Fruit fly (Drosophila melanogaster): ENCODE results near the gene pxb.

Gene pxb

DNA sequence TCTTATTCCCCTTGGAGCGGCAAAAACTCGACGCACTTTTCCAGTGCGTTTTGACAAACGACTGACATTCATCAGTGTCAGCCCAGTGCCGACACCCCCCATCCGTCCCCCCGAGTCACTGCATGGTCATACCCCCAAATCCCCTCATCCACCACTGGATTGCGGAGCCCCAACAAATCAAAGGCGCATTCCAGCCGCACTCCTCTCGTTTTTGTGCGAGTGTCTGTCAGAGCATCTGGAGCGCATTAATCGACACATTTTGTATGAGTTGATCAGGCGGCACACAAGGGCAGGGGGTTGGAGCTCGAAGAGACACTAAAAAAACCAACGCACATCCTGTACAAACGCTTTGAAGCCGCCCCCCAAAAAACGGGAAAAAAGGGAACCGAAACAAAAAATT is 15.3 kb upstream of the pxb start:
- TF ChIP-seq CG12605 (GFP tag; IDR thresholded peaks at IDR 0.05) = no peak
- TF ChIP-seq CG4496 (GFP tag; IDR thresholded peaks at IDR 0.05) = 0 out of 3 replicates have a peak, but pooled peaks have one; percentile 3

DNA sequence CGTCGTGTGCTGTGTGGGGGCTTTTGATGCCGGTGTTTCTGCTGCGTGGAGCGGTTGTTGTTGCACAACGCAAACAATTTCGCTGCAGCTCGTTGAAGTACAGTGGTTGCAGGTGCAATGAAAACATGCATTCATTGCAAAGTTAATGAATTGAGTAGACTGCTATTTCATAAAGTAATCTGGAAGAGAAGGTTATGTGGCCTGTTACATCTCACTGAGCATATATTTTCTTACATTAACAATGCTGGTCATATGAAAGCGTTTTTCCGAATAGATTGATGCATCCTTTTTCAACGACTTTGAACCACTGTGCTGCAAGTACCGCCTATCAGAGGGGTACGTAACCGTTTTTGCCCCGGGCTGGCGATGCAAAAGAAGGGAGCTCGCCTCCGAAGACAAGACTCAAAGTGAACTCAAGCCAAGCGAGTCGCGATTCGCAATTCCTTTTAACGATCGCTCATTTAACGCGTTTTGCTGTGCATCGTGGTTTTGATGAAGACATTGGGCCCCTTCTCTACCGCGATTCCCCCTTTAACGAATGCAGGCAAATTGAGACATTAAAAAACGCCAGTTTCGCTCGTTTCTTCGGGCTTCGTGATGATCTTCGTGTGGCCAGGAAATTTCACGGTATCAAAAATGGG is 14.1 kb upstream of the pxb start:
- TF ChIP-seq EcR (GFP tag; optimal IDR thresholded peaks at IDR 0.05) (peak; percentile 57), CG9948 (tag; optimal IDR thresholded peaks at IDR 0.05) (peak; percentile 98), CG8301 (tag; optimal IDR thresholded peaks at IDR 0.05) (peak; percentile 98), CG32121 (GFP tag; IDR thresholded peaks at IDR 0.05) (peak; percentile 95), Pif1B (GFP tag; optimal IDR thresholded peaks at IDR 0.05) (peak; percentile 98), D1 (tag; optimal IDR thresholded peaks at IDR 0.05) (peak; percentile 95), Snoo (tag; optimal IDR thresholded peaks at IDR 0.05) (peak; percentile 97), fd96Ca (GFP tag; IDR thresholded peaks at IDR 0.05) (peak; percentile 98), CG8159 (tag; optimal IDR thresholded peaks at IDR 0.05) (peak; percentile 98), CG13204 (GFP tag; optimal IDR thresholded peaks at IDR 0.05) (peak; percentile 90), CG10348 (GFP tag; IDR thresholded peaks at IDR 0.05) (peak; percentile 72), Ets98B (GFP tag; IDR thresholded peaks at IDR 0.05) (peak; percentile 95), Pif1A (GFP tag; optimal IDR thresholded peaks at IDR 0.05) (peak; percentile 99), CG12605 (GFP tag; IDR thresholded peaks at IDR 0.05) (peak; percentile 94), rn (GFP tag; IDR thresholded peaks at IDR 0.05) (peak; percentile 90), CG14655 (GFP tag; optimal IDR thresholded peaks at IDR 0.05) (peak; percentile 99), CG34367 (tag; optimal IDR thresholded peaks at IDR 0.05) (peak; percentile 95), gl (tag; optimal IDR thresholded peaks at IDR 0.05) (peak; percentile 97), CG4496 (GFP tag; IDR thresholded peaks at IDR 0.05) (peak; percentile 98), CG17806 (tag; optimal IDR thresholded peaks at IDR 0.05) (peak; percentile 98), CG15710 (tag; optimal IDR thresholded peaks at IDR 0.05) (peak; percentile 93)

DNA sequence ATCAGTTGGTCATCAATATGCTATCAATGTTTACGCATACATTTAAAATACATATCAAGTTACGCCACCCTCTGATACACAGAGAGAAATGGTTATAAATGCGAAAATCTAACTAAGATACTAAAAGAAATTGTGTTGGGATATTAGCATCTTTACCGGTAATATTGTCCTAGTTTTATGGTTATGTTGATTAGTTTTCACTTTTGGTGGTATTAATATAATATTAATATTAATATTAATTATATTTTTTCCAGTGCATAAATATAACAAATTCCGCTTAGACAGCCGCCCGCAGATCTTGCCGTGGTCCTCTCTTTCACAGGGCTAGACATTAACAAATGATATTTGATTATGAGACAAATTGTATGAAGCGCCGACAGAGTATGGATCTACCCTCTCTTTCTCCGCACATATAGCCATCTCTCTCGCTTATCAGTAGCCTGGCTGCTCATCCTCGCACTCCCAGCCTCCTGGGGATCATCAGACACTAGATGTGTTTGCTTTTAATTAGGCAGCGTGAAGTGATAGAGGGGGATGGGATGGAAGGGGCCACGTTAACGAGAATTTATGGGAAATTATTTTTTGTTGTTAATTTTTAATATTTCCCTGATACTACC is 13.2 kb upstream of the pxb start:
- peak; percentile 57 for TF ChIP-seq CG14655 (GFP tag; optimal IDR thresholded peaks at IDR 0.05)
- peak; percentile 61 for TF ChIP-seq CG9948 (tag; optimal IDR thresholded peaks at IDR 0.05)
- peak; percentile 70 for TF ChIP-seq CG8159 (tag; optimal IDR thresholded peaks at IDR 0.05)
- peak; percentile 44 for TF ChIP-seq CG15710 (tag; optimal IDR thresholded peaks at IDR 0.05)
- peak; percentile 64 for TF ChIP-seq CG17806 (tag; optimal IDR thresholded peaks at IDR 0.05)
- TF ChIP-seq CG4496 (GFP tag; IDR thresholded peaks at IDR 0.05) = peak; percentile 26; the same call in 1 of the 3 replicates
- TF ChIP-seq Snoo (tag; optimal IDR thresholded peaks at IDR 0.05) = peak; percentile 45
- TF ChIP-seq rn (GFP tag; IDR thresholded peaks at IDR 0.05) = no peak
- TF ChIP-seq Pif1A (GFP tag; optimal IDR thresholded peaks at IDR 0.05) = no peak
- peak; percentile 14 for TF ChIP-seq CG34367 (tag; optimal IDR thresholded peaks at IDR 0.05)
- no peak for TF ChIP-seq CG12605 (GFP tag; IDR thresholded peaks at IDR 0.05)
- TF ChIP-seq CG8301 (tag; optimal IDR thresholded peaks at IDR 0.05) = peak; percentile 41
- TF ChIP-seq Pif1B (GFP tag; optimal IDR thresholded peaks at IDR 0.05) = peak; percentile 32

DNA sequence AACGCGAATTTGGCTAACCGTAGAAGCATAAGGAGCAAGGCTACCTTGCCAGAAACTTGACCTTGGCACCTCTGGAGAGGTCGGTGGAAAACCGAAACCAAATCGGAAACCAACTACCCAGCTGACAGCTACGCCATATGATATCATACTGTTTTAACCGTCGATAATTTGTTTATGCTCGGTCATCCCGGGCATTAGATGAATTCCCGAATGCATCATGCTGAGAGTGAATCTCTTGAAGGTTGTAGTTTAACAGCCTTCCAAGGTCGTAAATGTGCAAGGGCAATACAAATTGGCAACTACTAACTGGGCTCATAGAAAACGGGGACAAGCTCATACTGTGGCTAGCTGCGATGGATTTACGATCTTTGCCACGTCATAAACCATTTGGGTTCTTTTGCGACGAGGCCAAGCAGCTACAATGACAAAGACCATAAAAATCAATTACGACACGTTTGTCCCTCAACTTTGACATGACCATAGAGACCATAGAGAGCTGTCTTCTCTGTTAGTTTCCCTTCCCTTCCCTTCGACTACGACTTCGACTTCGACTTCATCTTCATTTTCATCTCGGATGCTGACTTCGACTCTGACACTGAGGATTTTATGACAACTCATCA is 12.1 kb upstream of the pxb start:
- no peak for TF ChIP-seq CG14655 (GFP tag; optimal IDR thresholded peaks at IDR 0.05)
- TF ChIP-seq CG4496 (GFP tag; IDR thresholded peaks at IDR 0.05) = no peak
- TF ChIP-seq fd96Ca (GFP tag; IDR thresholded peaks at IDR 0.05) = no peak
- TF ChIP-seq CG13204 (GFP tag; optimal IDR thresholded peaks at IDR 0.05) = no peak
- no peak for TF ChIP-seq D1 (tag; optimal IDR thresholded peaks at IDR 0.05)
- no peak for TF ChIP-seq rn (GFP tag; IDR thresholded peaks at IDR 0.05)
- TF ChIP-seq CG8301 (tag; optimal IDR thresholded peaks at IDR 0.05) = no peak
- no peak for TF ChIP-seq Pif1A (GFP tag; optimal IDR thresholded peaks at IDR 0.05)
- no peak for TF ChIP-seq CG15710 (tag; optimal IDR thresholded peaks at IDR 0.05)
- TF ChIP-seq Ets98B (GFP tag; IDR thresholded peaks at IDR 0.05) = no peak
- TF ChIP-seq gl (tag; optimal IDR thresholded peaks at IDR 0.05) = no peak
- TF ChIP-seq CG32121 (GFP tag; IDR thresholded peaks at IDR 0.05) = no peak
- no peak for TF ChIP-seq Snoo (tag; optimal IDR thresholded peaks at IDR 0.05)
- no peak for TF ChIP-seq CG8159 (tag; optimal IDR thresholded peaks at IDR 0.05)
- TF ChIP-seq CG9948 (tag; optimal IDR thresholded peaks at IDR 0.05) = no peak
- TF ChIP-seq Pif1B (GFP tag; optimal IDR thresholded peaks at IDR 0.05) = no peak
- TF ChIP-seq CG12605 (GFP tag; IDR thresholded peaks at IDR 0.05) = no peak
- no peak for TF ChIP-seq CG17806 (tag; optimal IDR thresholded peaks at IDR 0.05)
- TF ChIP-seq CG34367 (tag; optimal IDR thresholded peaks at IDR 0.05) = no peak

DNA sequence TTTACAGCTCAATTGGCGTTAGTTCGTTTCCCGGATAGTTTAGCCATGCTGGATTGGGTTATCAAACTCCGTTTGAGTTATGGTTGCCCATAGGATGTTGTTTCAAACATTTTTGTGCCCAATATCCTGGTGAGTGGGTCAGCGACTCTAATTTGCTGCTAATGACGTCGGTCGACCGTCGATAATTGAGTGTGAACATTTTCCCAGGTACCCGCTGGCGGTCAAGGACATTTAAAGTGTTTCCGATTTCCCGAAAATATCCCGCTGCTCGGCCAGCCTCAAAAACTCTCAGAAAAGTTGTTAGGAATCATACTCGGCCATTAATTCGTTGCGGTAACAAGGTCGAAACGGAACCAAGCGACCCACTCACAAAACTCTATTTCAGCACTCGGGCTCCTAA is 11.1 kb upstream of the pxb start:
- TF ChIP-seq CG15710 (tag; optimal IDR thresholded peaks at IDR 0.05) = no peak
- TF ChIP-seq CG9948 (tag; optimal IDR thresholded peaks at IDR 0.05) = no peak

DNA sequence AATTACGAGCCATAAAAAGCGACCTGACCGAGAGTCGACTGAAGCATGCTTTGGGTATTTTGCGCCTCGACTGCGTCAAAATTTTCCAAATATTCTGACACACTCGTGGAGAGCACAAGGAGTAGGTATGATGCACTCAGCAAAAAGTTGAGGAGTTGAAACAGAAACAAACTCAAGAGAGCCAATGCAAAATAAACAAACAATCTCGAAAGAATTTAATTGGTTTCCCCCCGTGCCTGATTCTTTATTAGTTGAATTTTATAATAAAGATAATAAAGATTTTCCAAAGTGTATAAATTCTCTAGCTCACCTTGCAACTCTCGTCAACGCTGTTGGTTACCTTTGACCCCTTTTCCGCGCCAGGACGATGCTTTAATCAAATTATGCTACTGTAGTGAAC is 10.6 kb upstream of the pxb start:
- no peak for TF ChIP-seq Pif1B (GFP tag; optimal IDR thresholded peaks at IDR 0.05)
- TF ChIP-seq CG10348 (GFP tag; IDR thresholded peaks at IDR 0.05) = no peak
- no peak for TF ChIP-seq rn (GFP tag; IDR thresholded peaks at IDR 0.05)
- no peak for TF ChIP-seq EcR (GFP tag; optimal IDR thresholded peaks at IDR 0.05)
- no peak for TF ChIP-seq Snoo (tag; optimal IDR thresholded peaks at IDR 0.05)
- TF ChIP-seq CG12605 (GFP tag; IDR thresholded peaks at IDR 0.05) = no peak
- no peak for TF ChIP-seq Pif1A (GFP tag; optimal IDR thresholded peaks at IDR 0.05)
- TF ChIP-seq CG8301 (tag; optimal IDR thresholded peaks at IDR 0.05) = no peak
- no peak for TF ChIP-seq CG14655 (GFP tag; optimal IDR thresholded peaks at IDR 0.05)
- no peak for TF ChIP-seq CG8159 (tag; optimal IDR thresholded peaks at IDR 0.05)
- no peak for TF ChIP-seq D1 (tag; optimal IDR thresholded peaks at IDR 0.05)
- no peak for TF ChIP-seq CG17806 (tag; optimal IDR thresholded peaks at IDR 0.05)
- TF ChIP-seq CG34367 (tag; optimal IDR thresholded peaks at IDR 0.05) = no peak
- TF ChIP-seq CG32121 (GFP tag; IDR thresholded peaks at IDR 0.05) = no peak
- TF ChIP-seq CG13204 (GFP tag; optimal IDR thresholded peaks at IDR 0.05) = no peak
- no peak for TF ChIP-seq CG9948 (tag; optimal IDR thresholded peaks at IDR 0.05)

Data from whole organism, pupa.